Worm (Caenorhabditis elegans) whole organism, L1 larva: ENCODE data around the gene F14F7.4.

Experiments used
- C16A3.4 ChIP-seq: fragments of 150-350 bp; optimal IDR thresholded peaks from 2 replicates; lab custom pipeline; 2014; ENCODE audit warnings: missing biosample characterization, missing genetic modification characterization
- F16B12.6 ChIP-seq: fragments of 150-350 bp; optimal IDR thresholded peaks from 2 replicates; lab custom pipeline; 2014; ENCODE audit warnings: missing biosample characterization, missing genetic modification characterization
- ama-1 ChIP-seq: fragments of 150-350 bp; optimal IDR thresholded peaks from 2 replicates; lab custom pipeline; 2014
- ces-1 ChIP-seq: fragments of 150-350 bp; optimal IDR thresholded peaks from 2 replicates; lab custom pipeline; 2014; ENCODE audit warnings: missing biosample characterization, missing genetic modification reagents, missing genetic modification characterization
- dpl-1 ChIP-seq, 3 experiments: fragments of 150-350 bp in 2 of 3; sonication (generic microtip) in 1 of 3; optimal IDR thresholded peaks; 2 replicates each; lab custom pipeline; 2014 to 2017; ENCODE audit warnings: missing biosample characterization in 3 of 3, missing genetic modification characterization in 3 of 3, missing genetic modification reagents in 3 of 3
- efl-1 ChIP-seq, 4 experiments: fragments of 150-350 bp; optimal IDR thresholded peaks in 3 of 4; peaks in 1 of 4; 1 replicate in 1 of 4; 2 replicates in 3 of 4; lab custom pipeline; 2014; ENCODE audit warnings: missing biosample characterization in 2 of 4, missing genetic modification characterization in 2 of 4, missing genetic modification reagents in 2 of 4
- efl-3 ChIP-seq: fragments of 200-800 bp; sonication (Bioruptor generic); optimal IDR thresholded peaks from 2 replicates; lab custom pipeline; 2018; ENCODE audit warnings: mild to moderate bottlenecking, missing genetic modification characterization, missing compliant biosample characterization
- egl-27 ChIP-seq, 2 experiments: fragments of 150-350 bp in 1 of 2; sonication (generic microtip); optimal IDR thresholded peaks; 3 replicates each; lab custom pipeline; 2017 to 2018; ENCODE audit warnings: missing biosample characterization in 2 of 2, missing genetic modification characterization in 2 of 2, missing genetic modification reagents in 2 of 2
- elt-2 ChIP-seq: sonication (generic microtip); optimal IDR thresholded peaks from 2 replicates; lab custom pipeline; 2016; ENCODE audit warnings: missing genetic modification characterization, mild to moderate bottlenecking, inconsistent platforms, missing compliant biosample characterization, missing genetic modification reagents
- elt-3 ChIP-seq, 6 experiments: fragments of 150-350 bp in 1 of 6; sonication (generic microtip); optimal IDR thresholded peaks; 2 replicates each; lab custom pipeline; 2017 to 2018; ENCODE audit warnings: missing biosample characterization in 6 of 6, missing genetic modification characterization in 6 of 6, inconsistent platforms in 1 of 6
- ets-5 ChIP-seq: fragments of 200-800 bp; sonication (Bioruptor generic); IDR thresholded peaks from 2 replicates; pipeline ENCODE4 v1.3.6; 2022; ENCODE audit warnings: missing genetic modification characterization, missing compliant biosample characterization
- fkh-10 ChIP-seq: sonication (generic microtip); optimal IDR thresholded peaks from 2 replicates; lab custom pipeline; 2017; ENCODE audit warnings: missing biosample characterization, missing genetic modification reagents, missing genetic modification characterization
- fkh-4 ChIP-seq: sonication (generic microtip); optimal IDR thresholded peaks from 2 replicates; lab custom pipeline; 2016; ENCODE audit warnings: missing compliant biosample characterization, missing genetic modification characterization, borderline replicate concordance
- grh-1 ChIP-seq: fragments of 200-800 bp; sonication (Bioruptor generic); IDR thresholded peaks from 2 replicates; pipeline ENCODE4 v1.3.6; 2022; ENCODE audit warnings: missing genetic modification reagents, missing genetic modification characterization, missing compliant biosample characterization
- hpl-2 ChIP-seq: fragments of 150-350 bp; optimal IDR thresholded peaks from 2 replicates; lab custom pipeline; 2014; ENCODE audit warnings: missing biosample characterization, missing genetic modification reagents, missing genetic modification characterization
- irx-1 ChIP-seq: sonication (generic microtip); optimal IDR thresholded peaks from 2 replicates; lab custom pipeline; 2016; ENCODE audit warnings: missing genetic modification characterization, missing compliant biosample characterization
- isw-1 ChIP-seq: fragments of 200-800 bp; sonication (Bioruptor generic); IDR thresholded peaks from 2 replicates; pipeline ENCODE4 v1.3.6; 2022; ENCODE audit warnings: missing genetic modification characterization, missing compliant biosample characterization
- lin-13 ChIP-seq: fragments of 150-350 bp; optimal IDR thresholded peaks from 2 replicates; lab custom pipeline; 2014; ENCODE audit warnings: missing biosample characterization, missing genetic modification reagents, missing genetic modification characterization
- lin-14 ChIP-seq: fragments of 200-800 bp; sonication (Bioruptor generic); optimal IDR thresholded peaks from 2 replicates; lab custom pipeline; 2018; ENCODE audit warnings: mild to moderate bottlenecking, missing genetic modification characterization, moderate library complexity, missing compliant biosample characterization
- lsy-2 ChIP-seq, 2 experiments: fragments of 150-350 bp; optimal IDR thresholded peaks; 2 replicates each; lab custom pipeline; 2014; ENCODE audit warnings: missing biosample characterization in 2 of 2, missing genetic modification characterization in 2 of 2
- mab-9 ChIP-seq: fragments of 200-800 bp; sonication (Bioruptor generic); IDR thresholded peaks from 2 replicates; pipeline ENCODE4 v1.3.6; 2022; ENCODE audit warnings: missing genetic modification reagents, missing genetic modification characterization, missing compliant biosample characterization
- mdl-1 ChIP-seq, 2 experiments: fragments of 150-350 bp; optimal IDR thresholded peaks; 2 replicates each; lab custom pipeline; 2014 to 2017; ENCODE audit warnings: missing biosample characterization in 2 of 2, missing genetic modification characterization in 2 of 2, inconsistent platforms in 1 of 2
- mef-2 ChIP-seq: fragments of 150-350 bp; optimal IDR thresholded peaks from 2 replicates; lab custom pipeline; 2014; ENCODE audit warnings: missing biosample characterization, missing genetic modification characterization
- mep-1 ChIP-seq: fragments of 150-350 bp; optimal IDR thresholded peaks from 2 replicates; lab custom pipeline; 2014; ENCODE audit warnings: missing biosample characterization, missing genetic modification characterization
- nhr-11 ChIP-seq: fragments of 150-350 bp; optimal IDR thresholded peaks from 2 replicates; lab custom pipeline; 2014; ENCODE audit warnings: missing biosample characterization, missing genetic modification characterization
- nhr-12 ChIP-seq: sonication (generic microtip); optimal IDR thresholded peaks from 2 replicates; lab custom pipeline; 2017; ENCODE audit warnings: missing biosample characterization, missing genetic modification characterization
- nhr-19 ChIP-seq: fragments of 200-800 bp; sonication (Bioruptor generic); conservative IDR thresholded peaks from 2 replicates; pipeline ENCODE4 v1.3.6; 2022; ENCODE audit warnings: missing genetic modification characterization, missing compliant biosample characterization
- nhr-20 ChIP-seq: sonication (generic microtip); optimal IDR thresholded peaks from 2 replicates; lab custom pipeline; 2016; ENCODE audit warnings: mild to moderate bottlenecking, missing genetic modification characterization, missing compliant biosample characterization
- nhr-237 ChIP-seq: fragments of 150-350 bp; optimal IDR thresholded peaks from 2 replicates; lab custom pipeline; 2014; ENCODE audit warnings: missing biosample characterization, missing genetic modification characterization
- nhr-28 ChIP-seq: fragments of 150-350 bp; optimal IDR thresholded peaks from 2 replicates; lab custom pipeline; 2014; ENCODE audit warnings: missing biosample characterization, missing genetic modification characterization
- nhr-47 ChIP-seq: sonication (generic microtip); optimal IDR thresholded peaks from 2 replicates; lab custom pipeline; 2016; ENCODE audit warnings: mild to moderate bottlenecking, missing genetic modification characterization, moderate library complexity, missing compliant biosample characterization
- nhr-71 ChIP-seq: sonication (generic microtip); optimal IDR thresholded peaks from 2 replicates; lab custom pipeline; 2016; ENCODE audit warnings: mild to moderate bottlenecking, missing genetic modification characterization, moderate library complexity, missing compliant biosample characterization
- nhr-85 ChIP-seq: sonication (generic microtip); peaks from one replicate; lab custom pipeline; 2016; ENCODE audit warnings: missing genetic modification characterization, inconsistent platforms, missing compliant biosample characterization
- nhr-90 ChIP-seq: sonication (generic microtip); optimal IDR thresholded peaks from 2 replicates; lab custom pipeline; 2016; ENCODE audit warnings: mild to moderate bottlenecking, missing genetic modification characterization, missing compliant biosample characterization; ENCODE audit not compliant: poor library complexity
- pag-3 ChIP-seq: sonication (generic microtip); optimal IDR thresholded peaks from 2 replicates; lab custom pipeline; 2017; ENCODE audit warnings: missing genetic modification characterization, mild to moderate bottlenecking, missing compliant biosample characterization, antibody characterized with exemption, borderline replicate concordance; ENCODE audit not compliant: insufficient read depth
- pax-3 ChIP-seq: fragments of 200-800 bp; sonication (Bioruptor generic); optimal IDR thresholded peaks from 2 replicates; lab custom pipeline; 2018; ENCODE audit warnings: mild to moderate bottlenecking, missing genetic modification characterization, moderate library complexity, missing compliant biosample characterization
- pqm-1 ChIP-seq: sonication (generic microtip); optimal IDR thresholded peaks from 3 replicates; lab custom pipeline; 2017; ENCODE audit warnings: missing biosample characterization, missing genetic modification characterization
- rnt-1 ChIP-seq: sonication (generic microtip); optimal IDR thresholded peaks from 2 replicates; lab custom pipeline; 2016; ENCODE audit warnings: mild to moderate bottlenecking, missing genetic modification characterization, moderate library complexity, missing compliant biosample characterization
- snpc-4 ChIP-seq: fragments of 150-350 bp; optimal IDR thresholded peaks from 2 replicates; lab custom pipeline; 2014; ENCODE audit warnings: missing biosample characterization, missing genetic modification characterization
- snu-23 ChIP-seq: sonication (generic microtip); optimal IDR thresholded peaks from 2 replicates; lab custom pipeline; 2016; ENCODE audit warnings: missing genetic modification characterization, missing compliant biosample characterization
- sox-4 ChIP-seq: sonication (generic microtip); optimal IDR thresholded peaks from 2 replicates; lab custom pipeline; 2016; ENCODE audit warnings: missing genetic modification characterization, missing compliant biosample characterization
- sptf-1 ChIP-seq: fragments of 150-350 bp; optimal IDR thresholded peaks from 2 replicates; lab custom pipeline; 2014; ENCODE audit warnings: missing biosample characterization, missing genetic modification characterization
- unc-130 ChIP-seq: fragments of 150-350 bp; optimal IDR thresholded peaks from 2 replicates; lab custom pipeline; 2017; ENCODE audit warnings: missing biosample characterization, missing genetic modification characterization, inconsistent platforms
- unc-98 ChIP-seq: fragments of 200-800 bp; sonication (Bioruptor generic); IDR thresholded peaks from 2 replicates; pipeline ENCODE4 v1.3.6; 2022; ENCODE audit warnings: missing genetic modification characterization, missing compliant biosample characterization
- zip-4 ChIP-seq: fragments of 200-800 bp; sonication (Bioruptor generic); optimal IDR thresholded peaks from 2 replicates; lab custom pipeline; 2018; ENCODE audit warnings: mild to moderate bottlenecking, missing genetic modification characterization, moderate library complexity, missing compliant biosample characterization
- ztf-11 ChIP-seq, 2 experiments: sonication (generic microtip); optimal IDR thresholded peaks; 2 replicates each; lab custom pipeline; 2016 to 2017; ENCODE audit warnings: missing genetic modification characterization in 2 of 2, missing biosample characterization in 1 of 2, missing compliant biosample characterization in 1 of 2

Gene F14F7.4

ce11 chrIII:13015754-13016317 is 13.7 kb downstream of the F14F7.4 start (continued):
- TF ChIP-seq C16A3.4 (tag; lab: Kevin White, UChicago) = peak; percentile 48
- TF ChIP-seq unc-130 (tag; lab: Kevin White, UChicago) = peak; percentile 30
- no peak for TF ChIP-seq grh-1 (GFP tag; lab: Robert Waterston, UW)
- peak; percentile 25 for TF ChIP-seq nhr-19 (GFP tag; lab: Robert Waterston, UW)
- peak; percentile 27 for TF ChIP-seq fkh-10
- TF ChIP-seq snu-23 (GFP tag; lab: Kevin White, UChicago) = peak; percentile 61
- TF ChIP-seq rnt-1 (tag; lab: Kevin White, UChicago) = peak; percentile 63
- no peak for TF ChIP-seq sptf-1
- TF ChIP-seq elt-2 (tag; lab: Kevin White, UChicago) = peak; percentile 18
- TF ChIP-seq ces-1 (GFP tag; lab: Kevin White, UChicago) = no peak
- TF ChIP-seq pax-3 = peak; percentile 6
- TF ChIP-seq mab-9 (GFP tag; lab: Robert Waterston, UW) = no peak; the same call in 1 of the 2 replicates

ce11 chrIII:13013912-13014311 is 15.6 kb downstream of the F14F7.4 start:
- TF ChIP-seq nhr-85 (tag; lab: Kevin White, UChicago) (peak; percentile 77), lsy-2 (tag; optimal IDR thresholded peaks at IDR 0.05; lab: Kevin White, UChicago) (peak in 1 of 2 experiments; percentile 11), irx-1 (no peak), snu-23 (GFP tag; lab: Kevin White, UChicago) (peak; percentile 2), elt-3 (tag; optimal IDR thresholded peaks at IDR 0.05; lab: Kevin White, UChicago) (peak in 3 of 6 experiments; percentile 20 to 61 (median 22)), sox-4 (tag; lab: Kevin White, UChicago) (no peak), lin-14 (peak; percentile 44), nhr-20 (peak; percentile 18)

- TF ChIP-seq elt-3 (tag; optimal IDR thresholded peaks at IDR 0.05; lab: Kevin White, UChicago) (peak in 1 of 6 experiments; percentile 65), unc-130 (tag; lab: Kevin White, UChicago) (peak; percentile 35), C16A3.4 (tag; lab: Kevin White, UChicago) (no peak), F16B12.6 (tag; lab: Kevin White, UChicago) (no peak), nhr-90 (tag; lab: Kevin White, UChicago) (peak; percentile 15), ztf-11 (tag; optimal IDR thresholded peaks at IDR 0.05; lab: Kevin White, UChicago) (no peak), sptf-1 (no peak), efl-1 (optimal IDR thresholded peaks at IDR 0.05; lab: Kevin White, UChicago) (no peak), efl-1 (GFP tag; optimal IDR thresholded peaks at IDR 0.05 in 1 of 2; lab: Kevin White, UChicago) (peak in 1 of 2 experiments; percentile 92), nhr-20 (peak; percentile 75), unc-98 (GFP tag; lab: Robert Waterston, UW) (no peak), mep-1 (tag; lab: Kevin White, UChicago) (peak; percentile 8), efl-3 (GFP tag; lab: Kevin White, UChicago) (no peak), pqm-1 (no peak), lin-14 (peak; percentile 84), zip-4 (GFP tag; lab: Kevin White, UChicago) (no peak), isw-1 (no peak), nhr-85 (tag; lab: Kevin White, UChicago) (peak; percentile 76), ama-1 (lab: Kevin White, UChicago) (no peak), nhr-47 (tag; lab: Kevin White, UChicago) (no peak), nhr-12 (tag; lab: Kevin White, UChicago) (no peak), lsy-2 (tag; optimal IDR thresholded peaks at IDR 0.05; lab: Kevin White, UChicago) (peak in 1 of 2 experiments; percentile 49), hpl-2 (GFP tag; lab: Kevin White, UChicago) (no peak), ces-1 (GFP tag; lab: Kevin White, UChicago) (no peak), mdl-1 (tag; optimal IDR thresholded peaks at IDR 0.05; lab: Kevin White, UChicago) (no peak), nhr-11 (tag; lab: Kevin White, UChicago) (no peak), nhr-28 (no peak), snpc-4 (no peak), ets-5 (no peak), elt-2 (tag; lab: Kevin White, UChicago) (no peak), rnt-1 (tag; lab: Kevin White, UChicago) (no peak), fkh-4 (tag; lab: Kevin White, UChicago) (no peak), nhr-237 (tag; lab: Kevin White, UChicago) (no peak), dpl-1 (GFP tag; optimal IDR thresholded peaks at IDR 0.05; lab: Kevin White, UChicago) (no peak), lin-13 (no peak), nhr-71 (tag; lab: Kevin White, UChicago) (no peak), pag-3 (tag; lab: Kevin White, UChicago) (peak; percentile 34), mef-2 (tag; lab: Kevin White, UChicago) (no peak), egl-27 (tag; optimal IDR thresholded peaks at IDR 0.05; lab: Kevin White, UChicago) (no peak)
Observed at ce11 chrIII:13011927-13012326, 17.6 kb downstream of the F14F7.4 start.
